Worm (Caenorhabditis elegans) whole organism, L1 larva: ENCODE data around the gene his-1.

Experiments used
- C34B4.2 ChIP-seq: sonication (generic microtip); optimal IDR thresholded peaks from 2 replicates; lab custom pipeline; 2017; ENCODE audit warnings: mild to moderate bottlenecking, missing genetic modification characterization, missing compliant biosample characterization
- aha-1 ChIP-seq: fragments of 150-350 bp; optimal IDR thresholded peaks from 2 replicates; lab custom pipeline; 2014; ENCODE audit warnings: missing biosample characterization, missing genetic modification characterization
- blmp-1 ChIP-seq: fragments of 150-350 bp; optimal IDR thresholded peaks from 2 replicates; lab custom pipeline; 2014; ENCODE audit warnings: missing biosample characterization, missing genetic modification characterization
- ceh-63 ChIP-seq: fragments of 200-800 bp; sonication (Bioruptor generic); optimal IDR thresholded peaks from 2 replicates; lab custom pipeline; 2018; ENCODE audit warnings: mild to moderate bottlenecking, missing genetic modification characterization, missing compliant biosample characterization
- ceh-82 ChIP-seq, 3 experiments: fragments of 150-350 bp in 1 of 3; sonication (generic microtip) in 2 of 3; optimal IDR thresholded peaks; 2 replicates each; lab custom pipeline; 2014 to 2017; ENCODE audit warnings: missing biosample characterization in 3 of 3, missing genetic modification characterization in 3 of 3
- ceh-88 ChIP-seq: fragments of 200-800 bp; sonication (Bioruptor generic); IDR thresholded peaks from 2 replicates; pipeline ENCODE4 v1.3.6; 2022; ENCODE audit warnings: missing genetic modification characterization, missing compliant biosample characterization
- ceh-90 ChIP-seq: sonication (generic microtip); optimal IDR thresholded peaks from 2 replicates; lab custom pipeline; 2016; ENCODE audit warnings: missing genetic modification characterization, missing compliant biosample characterization
- dsc-1 ChIP-seq: sonication (generic microtip); optimal IDR thresholded peaks from 2 replicates; lab custom pipeline; 2016; ENCODE audit warnings: mild to moderate bottlenecking, missing genetic modification characterization, missing compliant biosample characterization
- efl-1 ChIP-seq, 4 experiments: fragments of 150-350 bp; optimal IDR thresholded peaks in 3 of 4; peaks in 1 of 4; 1 replicate in 1 of 4; 2 replicates in 3 of 4; lab custom pipeline; 2014; ENCODE audit warnings: missing biosample characterization in 2 of 4, missing genetic modification characterization in 2 of 4, missing genetic modification reagents in 2 of 4
- efl-3 ChIP-seq: fragments of 200-800 bp; sonication (Bioruptor generic); optimal IDR thresholded peaks from 2 replicates; lab custom pipeline; 2018; ENCODE audit warnings: mild to moderate bottlenecking, missing genetic modification characterization, missing compliant biosample characterization
- egl-13 ChIP-seq: sonication (generic microtip); optimal IDR thresholded peaks from 2 replicates; lab custom pipeline; 2016; ENCODE audit warnings: missing genotype, missing genetic modification reagents, missing genetic modification characterization, missing compliant biosample characterization
- egl-27 ChIP-seq, 2 experiments: fragments of 150-350 bp in 1 of 2; sonication (generic microtip); optimal IDR thresholded peaks; 3 replicates each; lab custom pipeline; 2017 to 2018; ENCODE audit warnings: missing biosample characterization in 2 of 2, missing genetic modification characterization in 2 of 2, missing genetic modification reagents in 2 of 2
- elt-2 ChIP-seq: sonication (generic microtip); optimal IDR thresholded peaks from 2 replicates; lab custom pipeline; 2016; ENCODE audit warnings: missing genetic modification characterization, mild to moderate bottlenecking, inconsistent platforms, missing compliant biosample characterization, missing genetic modification reagents
- elt-3 ChIP-seq, 6 experiments: fragments of 150-350 bp in 1 of 6; sonication (generic microtip); optimal IDR thresholded peaks; 2 replicates each; lab custom pipeline; 2017 to 2018; ENCODE audit warnings: missing biosample characterization in 6 of 6, missing genetic modification characterization in 6 of 6, inconsistent platforms in 1 of 6
- fkh-4 ChIP-seq: sonication (generic microtip); optimal IDR thresholded peaks from 2 replicates; lab custom pipeline; 2016; ENCODE audit warnings: missing compliant biosample characterization, missing genetic modification characterization, borderline replicate concordance
- fkh-8 ChIP-seq: sonication (generic microtip); optimal IDR thresholded peaks from 2 replicates; lab custom pipeline; 2016; ENCODE audit warnings: mild to moderate bottlenecking, missing genetic modification characterization, missing compliant biosample characterization
- grh-1 ChIP-seq: fragments of 200-800 bp; sonication (Bioruptor generic); IDR thresholded peaks from 2 replicates; pipeline ENCODE4 v1.3.6; 2022; ENCODE audit warnings: missing genetic modification reagents, missing genetic modification characterization, missing compliant biosample characterization
- hlh-17 ChIP-seq: fragments of 200-800 bp; sonication (Bioruptor generic); optimal IDR thresholded peaks from 2 replicates; lab custom pipeline; 2018; ENCODE audit warnings: missing genetic modification characterization, mild to moderate bottlenecking, missing compliant biosample characterization, moderate library complexity, borderline replicate concordance
- hpl-2 ChIP-seq: fragments of 150-350 bp; optimal IDR thresholded peaks from 2 replicates; lab custom pipeline; 2014; ENCODE audit warnings: missing biosample characterization, missing genetic modification reagents, missing genetic modification characterization
- irx-1 ChIP-seq: sonication (generic microtip); optimal IDR thresholded peaks from 2 replicates; lab custom pipeline; 2016; ENCODE audit warnings: missing genetic modification characterization, missing compliant biosample characterization
- isw-1 ChIP-seq: fragments of 200-800 bp; sonication (Bioruptor generic); IDR thresholded peaks from 2 replicates; pipeline ENCODE4 v1.3.6; 2022; ENCODE audit warnings: missing genetic modification characterization, missing compliant biosample characterization
- lin-14 ChIP-seq: fragments of 200-800 bp; sonication (Bioruptor generic); optimal IDR thresholded peaks from 2 replicates; lab custom pipeline; 2018; ENCODE audit warnings: mild to moderate bottlenecking, missing genetic modification characterization, moderate library complexity, missing compliant biosample characterization
- lin-35 ChIP-seq, 2 experiments: fragments of 150-350 bp; optimal IDR thresholded peaks; 2 replicates each; lab custom pipeline; 2014; ENCODE audit warnings: missing biosample characterization in 2 of 2, missing genetic modification characterization in 2 of 2, missing genetic modification reagents in 2 of 2
- mef-2 ChIP-seq: fragments of 150-350 bp; optimal IDR thresholded peaks from 2 replicates; lab custom pipeline; 2014; ENCODE audit warnings: missing biosample characterization, missing genetic modification characterization
- mep-1 ChIP-seq: fragments of 150-350 bp; optimal IDR thresholded peaks from 2 replicates; lab custom pipeline; 2014; ENCODE audit warnings: missing biosample characterization, missing genetic modification characterization
- nhr-19 ChIP-seq: fragments of 200-800 bp; sonication (Bioruptor generic); conservative IDR thresholded peaks from 2 replicates; pipeline ENCODE4 v1.3.6; 2022; ENCODE audit warnings: missing genetic modification characterization, missing compliant biosample characterization
- nhr-20 ChIP-seq: sonication (generic microtip); optimal IDR thresholded peaks from 2 replicates; lab custom pipeline; 2016; ENCODE audit warnings: mild to moderate bottlenecking, missing genetic modification characterization, missing compliant biosample characterization
- nhr-28 ChIP-seq: fragments of 150-350 bp; optimal IDR thresholded peaks from 2 replicates; lab custom pipeline; 2014; ENCODE audit warnings: missing biosample characterization, missing genetic modification characterization
- nhr-71 ChIP-seq: sonication (generic microtip); optimal IDR thresholded peaks from 2 replicates; lab custom pipeline; 2016; ENCODE audit warnings: mild to moderate bottlenecking, missing genetic modification characterization, moderate library complexity, missing compliant biosample characterization
- nhr-85 ChIP-seq: sonication (generic microtip); peaks from one replicate; lab custom pipeline; 2016; ENCODE audit warnings: missing genetic modification characterization, inconsistent platforms, missing compliant biosample characterization
- pag-3 ChIP-seq: sonication (generic microtip); optimal IDR thresholded peaks from 2 replicates; lab custom pipeline; 2017; ENCODE audit warnings: missing genetic modification characterization, mild to moderate bottlenecking, missing compliant biosample characterization, antibody characterized with exemption, borderline replicate concordance; ENCODE audit not compliant: insufficient read depth
- pax-3 ChIP-seq: fragments of 200-800 bp; sonication (Bioruptor generic); optimal IDR thresholded peaks from 2 replicates; lab custom pipeline; 2018; ENCODE audit warnings: mild to moderate bottlenecking, missing genetic modification characterization, moderate library complexity, missing compliant biosample characterization
- rnt-1 ChIP-seq: sonication (generic microtip); optimal IDR thresholded peaks from 2 replicates; lab custom pipeline; 2016; ENCODE audit warnings: mild to moderate bottlenecking, missing genetic modification characterization, moderate library complexity, missing compliant biosample characterization
- skn-1 ChIP-seq: fragments of 150-350 bp; optimal IDR thresholded peaks from 2 replicates; lab custom pipeline; 2014; ENCODE audit warnings: missing biosample characterization, missing genetic modification characterization
- snpc-4 ChIP-seq: fragments of 150-350 bp; optimal IDR thresholded peaks from 2 replicates; lab custom pipeline; 2014; ENCODE audit warnings: missing biosample characterization, missing genetic modification characterization
- sox-4 ChIP-seq: sonication (generic microtip); optimal IDR thresholded peaks from 2 replicates; lab custom pipeline; 2016; ENCODE audit warnings: missing genetic modification characterization, missing compliant biosample characterization
- sptf-1 ChIP-seq: fragments of 150-350 bp; optimal IDR thresholded peaks from 2 replicates; lab custom pipeline; 2014; ENCODE audit warnings: missing biosample characterization, missing genetic modification characterization
- swsn-7 ChIP-seq: sonication (generic microtip); optimal IDR thresholded peaks from 2 replicates; lab custom pipeline; 2016; ENCODE audit warnings: missing genetic modification characterization, missing compliant biosample characterization
- tbx-2 ChIP-seq: sonication (generic microtip); optimal IDR thresholded peaks from 2 replicates; lab custom pipeline; 2016; ENCODE audit warnings: missing genetic modification characterization, missing compliant biosample characterization
- tlp-1 ChIP-seq: fragments of 150-350 bp; optimal IDR thresholded peaks from 2 replicates; lab custom pipeline; 2014; ENCODE audit warnings: missing biosample characterization, missing genetic modification characterization
- unc-30 ChIP-seq: sonication (generic microtip); optimal IDR thresholded peaks from 2 replicates; lab custom pipeline; 2017; ENCODE audit warnings: missing biosample characterization, missing genetic modification characterization
- unc-98 ChIP-seq: fragments of 200-800 bp; sonication (Bioruptor generic); IDR thresholded peaks from 2 replicates; pipeline ENCODE4 v1.3.6; 2022; ENCODE audit warnings: missing genetic modification characterization, missing compliant biosample characterization
- vab-15 ChIP-seq: sonication (generic microtip); optimal IDR thresholded peaks from 2 replicates; lab custom pipeline; 2017; ENCODE audit warnings: missing genotype, mild to moderate bottlenecking, missing genetic modification characterization, missing compliant biosample characterization
- xbp-1 ChIP-seq: sonication (generic microtip); optimal IDR thresholded peaks from 2 replicates; lab custom pipeline; 2016; ENCODE audit warnings: missing genetic modification characterization, missing compliant biosample characterization
- zag-1 ChIP-seq: fragments of 150-350 bp; optimal IDR thresholded peaks from 2 replicates; lab custom pipeline; 2014; ENCODE audit warnings: missing biosample characterization, missing genetic modification characterization
- zip-4 ChIP-seq: fragments of 200-800 bp; sonication (Bioruptor generic); optimal IDR thresholded peaks from 2 replicates; lab custom pipeline; 2018; ENCODE audit warnings: mild to moderate bottlenecking, missing genetic modification characterization, moderate library complexity, missing compliant biosample characterization
- ztf-11 ChIP-seq, 2 experiments: sonication (generic microtip); optimal IDR thresholded peaks; 2 replicates each; lab custom pipeline; 2016 to 2017; ENCODE audit warnings: missing genetic modification characterization in 2 of 2, missing biosample characterization in 1 of 2, missing compliant biosample characterization in 1 of 2

The his-1 gene

ce11 chrV:16041412-16041811, 908 bp upstream of the his-1 start (continued):
- TF ChIP-seq skn-1 (tag; lab: Kevin White, UChicago), result no peak
- TF ChIP-seq lin-14, result peak; percentile 3
- TF ChIP-seq nhr-28 (tag; lab: Kevin White, UChicago), result no peak
- TF ChIP-seq xbp-1, result peak; percentile 23
- TF ChIP-seq rnt-1 (tag; lab: Kevin White, UChicago), result no peak
- peak; percentile 1 for TF ChIP-seq mep-1 (tag; lab: Kevin White, UChicago)
- TF ChIP-seq isw-1 (GFP tag; lab: Robert Waterston, UW), result no peak
- no peak for TF ChIP-seq snpc-4
- TF ChIP-seq hlh-17 (GFP tag; lab: Kevin White, UChicago), result no peak
- TF ChIP-seq, all 84 proteins: peak for 9

- TF ChIP-seq pag-3 (no peak), egl-27 (tag; optimal IDR thresholded peaks at IDR 0.05; lab: Kevin White, UChicago) (no peak), fkh-8 (tag; lab: Kevin White, UChicago) (no peak), lin-35 (GFP tag; optimal IDR thresholded peaks at IDR 0.05; lab: Kevin White, UChicago) (no peak)
Measured at ce11 chrV:16042743-16043014, 359 bp downstream of the his-1 start.

ce11 chrV:16043686-16044085, 1.4 kb downstream of the his-1 start:
- TF ChIP-seq sptf-1 (tag; lab: Kevin White, UChicago), result no peak
- TF ChIP-seq efl-3 (GFP tag; lab: Kevin White, UChicago), result no peak
- no peak for TF ChIP-seq elt-3 (tag; optimal IDR thresholded peaks at IDR 0.05; lab: Kevin White, UChicago)
- TF ChIP-seq nhr-28 (tag; lab: Kevin White, UChicago), result no peak
- TF ChIP-seq elt-2 (tag; lab: Kevin White, UChicago), result peak; percentile 50
- TF ChIP-seq egl-13 (tag; lab: Kevin White, UChicago), result no peak
- peak; percentile 5 for TF ChIP-seq nhr-71

- TF ChIP-seq zag-1 (tag; lab: Kevin White, UChicago) (no peak), irx-1 (tag; lab: Kevin White, UChicago) (no peak), elt-3 (tag; optimal IDR thresholded peaks at IDR 0.05; lab: Kevin White, UChicago) (no peak), tbx-2 (tag; lab: Kevin White, UChicago) (no peak), ceh-88 (GFP tag; lab: Robert Waterston, UW) (no peak), ceh-63 (GFP tag; lab: Kevin White, UChicago) (no peak), egl-13 (tag; lab: Kevin White, UChicago) (no peak), fkh-4 (no peak), unc-30 (tag; lab: Kevin White, UChicago) (no peak), C34B4.2 (tag; lab: Kevin White, UChicago) (no peak), mef-2 (tag; lab: Kevin White, UChicago) (no peak), ceh-90 (tag; lab: Kevin White, UChicago) (no peak), efl-1 (optimal IDR thresholded peaks at IDR 0.05; lab: Kevin White, UChicago) (no peak), efl-1 (GFP tag; optimal IDR thresholded peaks at IDR 0.05 in 1 of 2; lab: Kevin White, UChicago) (peak in 1 of 2 experiments; percentile 87), nhr-19 (peak; percentile 32), sox-4 (tag; lab: Kevin White, UChicago) (no peak), swsn-7 (tag; lab: Kevin White, UChicago) (no peak), ceh-82 (tag; optimal IDR thresholded peaks at IDR 0.05; lab: Kevin White, UChicago) (no peak), ztf-11 (tag; optimal IDR thresholded peaks at IDR 0.05; lab: Kevin White, UChicago) (no peak), nhr-28 (tag; lab: Kevin White, UChicago) (no peak), zip-4 (GFP tag; lab: Kevin White, UChicago) (no peak), blmp-1 (no peak), hpl-2 (GFP tag; lab: Kevin White, UChicago) (peak; percentile 58), fkh-8 (tag; lab: Kevin White, UChicago) (no peak), vab-15 (tag; lab: Kevin White, UChicago) (no peak), grh-1 (GFP tag; lab: Robert Waterston, UW) (no peak), nhr-71 (peak; percentile 68), sptf-1 (tag; lab: Kevin White, UChicago) (no peak), unc-98 (GFP tag; lab: Robert Waterston, UW) (no peak), pax-3 (tag; lab: Kevin White, UChicago) (peak; percentile 49), nhr-20 (peak; percentile 67), tlp-1 (tag; lab: Kevin White, UChicago) (no peak), aha-1 (no peak), nhr-85 (tag; lab: Kevin White, UChicago) (peak; percentile 30), skn-1 (tag; lab: Kevin White, UChicago) (no peak), dsc-1 (no peak)
Measured at ce11 chrV:16045837-16046236, 3.5 kb downstream of the his-1 start, which contains the start of gene T10C6.15. Gene T10C6.15 (minus strand): TSS chrV:16045940.
